Fruit fly (Drosophila melanogaster): ENCODE measurements around the gene CG14671.

CG14671 gene

DNA sequence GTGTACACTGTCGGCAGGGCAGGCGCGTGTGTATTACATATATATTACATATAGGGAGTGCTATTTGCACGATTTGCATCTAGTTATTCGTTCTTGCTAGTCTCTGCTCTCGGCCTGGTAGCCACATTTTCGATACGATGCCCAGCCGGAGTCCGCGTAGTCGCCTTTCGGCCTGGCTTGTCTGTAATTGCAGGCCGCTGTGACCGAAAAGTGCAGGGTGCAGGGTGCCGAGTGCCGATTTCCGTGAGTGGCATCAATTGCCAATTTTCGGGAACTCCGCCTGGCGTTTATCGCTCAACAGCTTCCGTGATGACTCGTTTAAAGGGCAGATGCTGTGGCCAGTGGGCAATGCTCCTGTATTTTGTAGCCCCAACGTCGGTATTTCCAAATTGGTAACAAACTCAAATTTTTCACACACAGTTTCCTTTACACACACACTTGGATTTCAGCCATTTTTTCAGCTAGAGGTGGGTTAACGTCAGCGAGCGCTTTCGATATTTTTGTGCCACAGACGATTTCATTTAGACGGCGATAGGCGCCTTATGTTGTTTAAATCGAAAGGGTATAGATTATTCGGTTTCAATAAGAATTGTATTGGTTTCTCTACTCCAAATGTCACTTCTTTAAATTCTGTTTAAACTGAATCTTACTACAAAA lies 23.4 kb upstream of the CG14671 start, which contains the start of gene CG2926 (continued):
- TF ChIP-seq Hr3 (GFP tag; optimal IDR thresholded peaks at IDR 0.05) (no peak), CG6689 (GFP tag; IDR thresholded peaks at IDR 0.05) (no peak)

DNA sequence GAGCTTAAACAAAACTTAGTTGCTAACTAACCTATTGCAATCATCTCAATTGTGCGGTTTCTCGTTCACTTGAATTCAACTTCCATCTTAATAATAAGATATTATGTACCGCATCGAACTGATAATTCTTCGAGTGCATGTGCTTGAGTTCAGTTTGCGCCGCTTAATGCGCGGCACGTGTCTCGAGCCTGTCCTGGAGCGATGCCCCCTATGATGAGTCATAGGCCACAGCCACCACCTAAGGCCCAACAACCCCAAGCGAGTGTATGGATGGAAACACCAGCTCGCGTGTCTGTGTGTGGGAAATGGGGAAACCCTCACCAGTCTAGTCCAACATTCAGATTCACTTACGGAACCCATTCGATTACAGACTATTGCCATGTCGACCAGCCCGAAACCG lies 9.3 kb upstream of the CG14671 start:
- TF ChIP-seq chinmo (GFP tag; IDR thresholded peaks at IDR 0.05; ENCODE audit: partially characterized antibody), result 0 out of 4 replicates have a peak, but pooled peaks have one; percentile 42
- peak; percentile 88 for TF ChIP-seq Hey (tag; optimal IDR thresholded peaks at IDR 0.05)
- TF ChIP-seq Med (GFP tag), result peak; percentile 66
- TF ChIP-seq caup (GFP tag; optimal IDR thresholded peaks at IDR 0.05; ENCODE audit: severe bottlenecking), result no peak

DNA sequence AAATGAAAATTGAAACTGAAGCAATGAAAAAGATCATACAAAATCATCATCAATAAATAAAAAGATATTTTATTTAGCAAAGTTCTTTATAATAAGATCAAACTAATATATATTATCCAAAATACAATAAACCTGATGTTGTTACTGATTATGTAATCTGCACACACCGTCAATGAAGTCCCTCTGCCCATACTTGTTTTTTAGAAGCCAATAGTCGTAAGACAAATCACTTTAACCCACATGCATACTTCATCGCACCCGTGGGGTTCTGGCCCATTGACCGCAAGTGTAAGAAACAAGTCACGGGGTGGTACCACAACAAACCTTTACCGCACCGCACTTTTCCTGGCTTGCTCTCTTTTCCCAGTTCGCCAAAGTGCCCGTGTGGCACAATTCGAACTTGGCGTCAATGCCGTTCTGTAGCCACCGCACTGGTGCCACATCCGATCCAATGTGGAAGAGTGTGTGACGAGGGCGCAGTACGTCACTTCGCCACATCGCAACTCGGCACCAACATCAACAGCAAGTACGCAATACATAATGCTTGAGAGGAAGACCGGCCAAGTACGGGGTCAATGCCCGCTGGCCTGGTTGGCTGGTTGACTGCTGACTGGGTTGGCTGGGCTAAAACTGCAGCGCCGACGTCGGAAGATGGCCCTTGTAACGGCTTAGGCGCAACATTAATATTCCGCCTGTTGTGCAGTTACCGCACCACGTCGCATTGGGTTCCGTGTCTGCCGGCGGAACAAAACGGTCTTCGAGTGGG lies 8.5 kb upstream of the CG14671 start:
- TF ChIP-seq bsh (GFP tag; optimal IDR thresholded peaks at IDR 0.05), result peak in 1 of 2 experiments; percentile 22
- no peak for TF ChIP-seq ro (GFP tag; IDR thresholded peaks at IDR 0.05)
- TF ChIP-seq esg (GFP tag; conservative IDR thresholded peaks at IDR 0.05), result no peak
- TF ChIP-seq CG17568 (GFP tag; optimal IDR thresholded peaks at IDR 0.05), result no peak
- TF ChIP-seq Med (GFP tag), result peak; percentile 36
- no peak for TF ChIP-seq HLH54F (GFP tag; optimal IDR thresholded peaks at IDR 0.05)
- no peak for TF ChIP-seq CG9609 (GFP tag; optimal IDR thresholded peaks at IDR 0.05)
- TF ChIP-seq kni (GFP tag; optimal IDR thresholded peaks at IDR 0.05), result peak; percentile 26
- TF ChIP-seq Opbp (GFP tag; IDR thresholded peaks at IDR 0.05; ENCODE audit: partially characterized antibody), result 0 out of 3 replicates have a peak, but pooled peaks have one; percentile 16
- peak in 1 of 2 experiments; percentile 52 for TF ChIP-seq Pdp1 (GFP tag; optimal IDR thresholded peaks at IDR 0.05)
- TF ChIP-seq CG8478 (optimal IDR thresholded peaks at IDR 0.05), result peak; percentile 67
- 0 out of 3 replicates have a peak, but pooled peaks have one; percentile 31 for TF ChIP-seq CG11456 (GFP tag; IDR thresholded peaks at IDR 0.05)
- TF ChIP-seq knrl (GFP tag; IDR thresholded peaks at IDR 0.05; ENCODE audit: partially characterized antibody), result 0 out of 3 replicates have a peak, but pooled peaks have one; percentile 22
- TF ChIP-seq zfh1 (GFP tag; IDR thresholded peaks at IDR 0.05), result 0 out of 3 replicates have a peak, but pooled peaks have one; percentile 14

DNA sequence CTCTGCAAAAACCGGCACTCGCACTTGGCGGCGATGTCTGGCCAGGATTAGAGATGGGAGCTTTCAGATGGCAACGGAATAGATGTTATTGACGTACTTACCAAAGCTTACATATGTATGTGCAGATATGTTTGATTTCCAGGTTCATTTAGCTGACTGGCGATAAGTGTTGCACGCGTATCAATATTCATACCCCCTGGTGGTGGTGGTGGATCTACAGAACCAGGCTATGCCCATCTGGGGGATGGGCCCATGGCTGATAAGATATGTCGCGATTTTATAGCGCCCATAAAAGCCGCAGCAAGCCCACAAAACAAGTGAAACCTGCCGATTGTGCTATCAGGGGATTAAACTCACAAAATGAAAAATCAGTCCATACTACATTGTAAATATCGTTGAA lies 7.1 kb upstream of the CG14671 start:
- TF ChIP-seq CG12769 (tag; optimal IDR thresholded peaks at IDR 0.05), result no peak
- peak; percentile 6 for TF ChIP-seq mirr (GFP tag; optimal IDR thresholded peaks at IDR 0.05)
- peak; percentile 21; the same call in 1 of the 2 replicates for TF ChIP-seq GATAe (GFP tag; conservative IDR thresholded peaks at IDR 0.05)
- TF ChIP-seq wdn (GFP tag; IDR thresholded peaks at IDR 0.05), result no peak
- no peak for TF ChIP-seq CG9727 (GFP tag; optimal IDR thresholded peaks at IDR 0.05)
- TF ChIP-seq BtbVII (GFP tag; optimal IDR thresholded peaks at IDR 0.05), result peak; percentile 8
- peak; percentile 92 for TF ChIP-seq Hey (tag; optimal IDR thresholded peaks at IDR 0.05)
- TF ChIP-seq sug (tag; optimal IDR thresholded peaks at IDR 0.05), result peak; percentile 97
- TF ChIP-seq CG16813 (GFP tag; IDR thresholded peaks at IDR 0.05; ENCODE audit: partially characterized antibody), result no peak
- TF ChIP-seq NK7.1 (GFP tag; optimal IDR thresholded peaks at IDR 0.05), result no peak
- TF ChIP-seq CG34376 (GFP tag; optimal IDR thresholded peaks at IDR 0.05), result peak; percentile 9

DNA sequence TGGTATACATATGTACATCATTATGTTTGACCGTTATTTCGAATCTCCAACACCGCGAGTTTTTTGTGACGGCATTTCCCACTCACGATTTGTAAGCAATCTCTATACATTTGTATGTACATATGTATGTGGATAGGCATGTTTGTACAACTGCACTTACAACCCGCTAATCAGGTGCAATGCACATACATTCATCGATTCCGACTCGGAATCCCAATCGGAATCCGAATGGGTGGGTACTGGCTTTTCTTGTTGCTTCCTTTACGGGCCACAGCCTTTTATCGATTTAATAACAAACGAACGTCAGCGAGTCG lies 6.8 kb upstream of the CG14671 start:
- TF ChIP-seq insv (GFP tag; optimal IDR thresholded peaks at IDR 0.05), result peak; percentile 17 to 85
- peak; percentile 14 for TF ChIP-seq cg (GFP tag; optimal IDR thresholded peaks at IDR 0.05)
- no peak for TF ChIP-seq gcm (GFP tag; optimal IDR thresholded peaks at IDR 0.05)
- TF ChIP-seq onecut (GFP tag; IDR thresholded peaks at IDR 0.05), result peak; percentile 41
- 0 out of 3 replicates have a peak, but pooled peaks have one; percentile 24 for TF ChIP-seq CG2199 (GFP tag; IDR thresholded peaks at IDR 0.05)
- no peak for TF ChIP-seq E2f2 (GFP tag; IDR thresholded peaks at IDR 0.05)
- no peak for TF ChIP-seq Six4 (GFP tag; optimal IDR thresholded peaks at IDR 0.05)
- TF ChIP-seq CG32767 (GFP tag; IDR thresholded peaks at IDR 0.05), result peak; percentile 7; the same call in 1 of the 2 replicates
- no peak for TF ChIP-seq slbo (GFP tag; IDR thresholded peaks at IDR 0.05)
- no peak for TF ChIP-seq Eip74EF (GFP tag; optimal IDR thresholded peaks at IDR 0.05)
- peak; percentile 68 for TF ChIP-seq twi (tag; optimal IDR thresholded peaks at IDR 0.05)
- 0 out of 2 replicates have a peak, but pooled peaks have one; percentile 1 for TF ChIP-seq CG17328 (GFP tag; IDR thresholded peaks at IDR 0.05)
- no peak for TF ChIP-seq Asciz (GFP tag; optimal IDR thresholded peaks at IDR 0.05)
